Fruit fly (Drosophila melanogaster): ENCODE data around the gene crq.

DNA sequence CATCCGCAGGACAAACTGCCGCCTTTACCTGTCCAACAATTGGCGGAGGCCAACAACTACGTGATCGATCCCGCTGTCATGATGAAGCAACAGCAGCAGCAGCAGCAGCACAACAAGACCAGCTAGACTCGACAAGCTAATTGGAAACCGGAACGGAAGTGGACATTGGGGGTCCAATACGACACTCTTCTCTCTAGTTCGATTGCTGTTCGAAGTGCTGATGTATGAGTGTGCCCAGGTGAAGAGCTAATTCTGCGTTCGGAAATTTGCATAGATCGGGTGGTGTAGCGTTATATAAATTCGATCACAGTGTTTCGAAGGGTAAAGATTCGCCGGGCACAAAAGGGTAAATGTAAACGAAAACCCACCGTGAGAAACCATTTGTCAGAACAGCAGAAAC is 5.7 kb downstream of the crq start:
- no peak for TF ChIP-seq Eip78C (GFP tag)
- no peak for TF ChIP-seq CG32006 (GFP tag; optimal IDR thresholded peaks at IDR 0.05)
- no peak for TF ChIP-seq vri (GFP tag; optimal IDR thresholded peaks at IDR 0.05)
- no peak for TF ChIP-seq Hr39 (GFP tag; optimal IDR thresholded peaks at IDR 0.05)
- TF ChIP-seq fd85E (GFP tag; optimal IDR thresholded peaks at IDR 0.05) = no peak
- TF ChIP-seq Ets21C (GFP tag; optimal IDR thresholded peaks at IDR 0.05) = no peak
- TF ChIP-seq CG10669 (GFP tag; optimal IDR thresholded peaks at IDR 0.05) = no peak
- TF ChIP-seq Sox15 (GFP tag; optimal IDR thresholded peaks at IDR 0.05) = no peak
- no peak for TF ChIP-seq lz (GFP tag; optimal IDR thresholded peaks at IDR 0.05)

All from whole organism, prepupa.